Fruit fly (Drosophila melanogaster): ENCODE results near the gene Fadd.
A peak's percentile ranks its signal among the peaks of the same experiment; 100 is the strongest.

The Fadd gene

dm6 chr3R:22026922-22027742 is 7.1 kb upstream of the Fadd start, which contains the start of the genes Cchl and ND-42 (continued):
- TF ChIP-seq dimm (GFP tag; IDR thresholded peaks at IDR 0.05) = no peak
- TF ChIP-seq CG16863 (GFP tag; optimal IDR thresholded peaks at IDR 0.05) = peak; percentile 71
- TF ChIP-seq Doc3 (GFP tag; IDR thresholded peaks at IDR 0.05; ENCODE audit: partially characterized antibody) = peak; percentile 63
- peak; percentile 29 for TF ChIP-seq Dp (GFP tag; optimal IDR thresholded peaks at IDR 0.05)
- TF ChIP-seq CG10366 (GFP tag; IDR thresholded peaks at IDR 0.05) = peak; percentile 55
- TF ChIP-seq CG17385 (GFP tag; optimal IDR thresholded peaks at IDR 0.05) = peak; percentile 82
- peak; percentile 32; the same call in 1 of the 2 replicates for TF ChIP-seq chm (GFP tag; IDR thresholded peaks at IDR 0.05)
- TF ChIP-seq lab (GFP tag; optimal IDR thresholded peaks at IDR 0.05) = no peak
- peak; percentile 64 for TF ChIP-seq trh (GFP tag; optimal IDR thresholded peaks at IDR 0.05)
- no peak for TF ChIP-seq CG4707 (GFP tag; optimal IDR thresholded peaks at IDR 0.05)
- TF ChIP-seq Fer2 (tag; optimal IDR thresholded peaks at IDR 0.05) = peak; percentile 56
- TF ChIP-seq onecut (GFP tag; IDR thresholded peaks at IDR 0.05) = peak; percentile 42; the same call in 1 of the 2 replicates
- TF ChIP-seq NFAT (GFP tag; IDR thresholded peaks at IDR 0.05) = peak; percentile 37
- TF ChIP-seq maf-S (GFP tag; optimal IDR thresholded peaks at IDR 0.05) = no peak
- peak; percentile 57 for TF ChIP-seq pho (GFP tag; optimal IDR thresholded peaks at IDR 0.05)
- peak; percentile 76 for TF ChIP-seq CG8388 (GFP tag; optimal IDR thresholded peaks at IDR 0.05)
- TF ChIP-seq Vsx1 (GFP tag; optimal IDR thresholded peaks at IDR 0.05) = no peak
- no peak for TF ChIP-seq HLHmδ (GFP tag; optimal IDR thresholded peaks at IDR 0.05)
- TF ChIP-seq bigmax (GFP tag; optimal IDR thresholded peaks at IDR 0.05) = no peak
- TF ChIP-seq CG1647 (GFP tag; optimal IDR thresholded peaks at IDR 0.05) = peak; percentile 65
- no peak for TF ChIP-seq CG9876 (GFP tag; optimal IDR thresholded peaks at IDR 0.05)
- TF ChIP-seq CG17912 (GFP tag; optimal IDR thresholded peaks at IDR 0.05) = peak; percentile 33
- TF ChIP-seq so (GFP tag; IDR thresholded peaks at IDR 0.05) = no peak
- TF ChIP-seq Hr51 (GFP tag; optimal IDR thresholded peaks at IDR 0.05) = peak; percentile 67 to 82
- TF ChIP-seq shn (GFP tag; optimal IDR thresholded peaks at IDR 0.05) = peak; percentile 55
- TF ChIP-seq CG11504 (tag; optimal IDR thresholded peaks at IDR 0.05) = peak; percentile 84
- no peak for TF ChIP-seq ro (GFP tag; IDR thresholded peaks at IDR 0.05)
- peak; percentile 83 for TF ChIP-seq CG15269 (tag; optimal IDR thresholded peaks at IDR 0.05)
- no peak for TF ChIP-seq CG5180 (GFP tag; optimal IDR thresholded peaks at IDR 0.05)
- peak; percentile 72 for TF ChIP-seq tgo (GFP tag; IDR thresholded peaks at IDR 0.05)
- TF ChIP-seq CG31388 (GFP tag; optimal IDR thresholded peaks at IDR 0.05) = peak; percentile 61
- no peak for TF ChIP-seq dmrt99B (tag; optimal IDR thresholded peaks at IDR 0.05)
- TF ChIP-seq sna (GFP tag; IDR thresholded peaks at IDR 0.05; ENCODE audit: partially characterized antibody) = peak; percentile 65; the same call in 1 of the 2 replicates
- peak; percentile 96 for TF ChIP-seq sens (GFP tag)
- no peak for TF ChIP-seq pros (GFP tag; optimal IDR thresholded peaks at IDR 0.05)
- peak; percentile 29 to 50 for TF ChIP-seq chif (GFP tag; optimal IDR thresholded peaks at IDR 0.05)
- 0 out of 3 replicates have a peak, but pooled peaks have one; percentile 43 for TF ChIP-seq C15 (GFP tag; IDR thresholded peaks at IDR 0.05)
- no peak for TF ChIP-seq CG7963 (GFP tag; IDR thresholded peaks at IDR 0.05; ENCODE audit: partially characterized antibody)
- TF ChIP-seq nau (GFP tag; optimal IDR thresholded peaks at IDR 0.05) = no peak
- no peak for TF ChIP-seq z (GFP tag; IDR thresholded peaks at IDR 0.05)
- TF ChIP-seq pfk (GFP tag; optimal IDR thresholded peaks at IDR 0.05) = peak; percentile 20
- peak; percentile 52 for TF ChIP-seq Ada2b (GFP tag; IDR thresholded peaks at IDR 0.05)
- TF ChIP-seq nerfin-1 (tag; optimal IDR thresholded peaks at IDR 0.05) = peak; percentile 74
- peak; percentile 97 for TF ChIP-seq CG10267 (tag; optimal IDR thresholded peaks at IDR 0.05)
- TF ChIP-seq lov (optimal IDR thresholded peaks at IDR 0.05) = no peak
- TF ChIP-seq lov (GFP tag; IDR thresholded peaks at IDR 0.05) = no peak
- no peak for TF ChIP-seq CG42726 (GFP tag; IDR thresholded peaks at IDR 0.05; ENCODE audit: partially characterized antibody)
- TF ChIP-seq CG13424 (tag; optimal IDR thresholded peaks at IDR 0.05) = peak; percentile 89

Data from whole organism, embryonic.